Fruit fly (Drosophila melanogaster): Measurements from ENCODE around the gene CG15357.
A peak's percentile ranks its signal among the peaks of the same experiment; 100 is the strongest.

The CG15357 gene

DNA sequence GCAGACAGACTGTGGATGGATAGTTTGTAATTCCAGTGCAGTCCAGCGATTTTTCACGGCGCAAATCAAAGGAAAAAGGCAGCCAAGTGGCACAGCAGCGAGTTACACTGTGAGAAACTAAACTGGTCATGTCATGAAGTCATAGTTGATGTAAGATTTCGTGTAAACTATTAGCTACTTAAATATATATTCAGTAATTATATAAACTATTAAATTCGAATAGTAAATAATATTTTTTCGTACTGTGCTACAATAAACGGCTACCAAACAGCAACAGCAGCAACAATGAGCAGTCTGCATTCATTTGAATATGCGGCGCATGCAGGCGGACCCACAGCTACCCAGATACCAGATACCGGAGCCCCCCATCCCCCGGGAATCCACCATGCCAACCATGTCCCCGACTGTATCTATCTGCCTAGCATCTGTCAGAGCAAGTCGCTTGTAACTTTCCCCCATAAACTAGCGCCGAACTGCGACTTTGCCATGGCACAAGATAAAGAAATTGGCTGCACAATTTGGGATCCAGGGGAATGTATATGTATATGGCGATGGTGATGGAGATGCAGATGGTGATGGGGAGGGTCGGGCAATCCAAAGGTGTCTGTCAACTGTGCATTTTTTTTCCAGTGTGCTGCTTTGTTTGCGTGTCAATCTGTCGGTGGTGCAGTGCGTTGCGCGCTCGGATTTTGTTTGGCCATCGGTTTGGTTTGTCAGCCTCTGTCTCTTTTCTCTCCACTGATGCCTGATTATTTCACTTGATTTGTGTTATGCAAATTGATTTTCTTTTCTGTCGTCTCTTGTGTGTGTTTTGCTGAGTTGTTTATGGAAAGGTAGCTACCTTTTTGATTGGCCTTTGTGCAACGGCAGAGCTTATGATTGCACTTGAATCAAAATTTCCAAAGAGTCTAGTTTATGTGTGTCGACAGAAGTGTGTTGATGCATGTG, 19.3 kb downstream of the CG15357 start (continued):
- TF ChIP-seq fd102C (GFP tag; optimal IDR thresholded peaks at IDR 0.05): no peak
- TF ChIP-seq Bteb2 (GFP tag; optimal IDR thresholded peaks at IDR 0.05): no peak
- TF ChIP-seq phol (tag; optimal IDR thresholded peaks at IDR 0.05): peak; percentile 51
- peak; percentile 33 for TF ChIP-seq az2 (GFP tag; optimal IDR thresholded peaks at IDR 0.05)
- TF ChIP-seq CG9215 (GFP tag; IDR thresholded peaks at IDR 0.05): no peak
- TF ChIP-seq vnd (GFP tag; IDR thresholded peaks at IDR 0.05; ENCODE audit: partially characterized antibody): no peak
- TF ChIP-seq CG31441 (GFP tag; IDR thresholded peaks at IDR 0.05): peak; percentile 58
- no peak for TF ChIP-seq CG10959 (GFP tag; IDR thresholded peaks at IDR 0.05)
- TF ChIP-seq Gug (GFP tag; IDR thresholded peaks at IDR 0.05): no peak
- no peak for TF ChIP-seq nerfin-1 (tag; optimal IDR thresholded peaks at IDR 0.05)
- TF ChIP-seq zen2 (GFP tag; IDR thresholded peaks at IDR 0.05; ENCODE audit: partially characterized antibody): no peak
- no peak for TF ChIP-seq CG14014 (GFP tag; IDR thresholded peaks at IDR 0.05)
- TF ChIP-seq Nf-YC (tag; optimal IDR thresholded peaks at IDR 0.05): no peak
- TF ChIP-seq CG18599 (GFP tag; optimal IDR thresholded peaks at IDR 0.05): no peak
- TF ChIP-seq CG6765 (GFP tag; optimal IDR thresholded peaks at IDR 0.05): no peak
- TF ChIP-seq Poxn (GFP tag; IDR thresholded peaks at IDR 0.05): no peak
- no peak for TF ChIP-seq Sin3A (optimal IDR thresholded peaks at IDR 0.05)
- no peak for TF ChIP-seq CG4328 (GFP tag; optimal IDR thresholded peaks at IDR 0.05)
- TF ChIP-seq bbx (GFP tag; IDR thresholded peaks at IDR 0.05; ENCODE audit: partially characterized antibody): no peak
- no peak for TF ChIP-seq BtbVII (GFP tag; optimal IDR thresholded peaks at IDR 0.05)
- no peak for TF ChIP-seq CG13624 (GFP tag; optimal IDR thresholded peaks at IDR 0.05)
- no peak for TF ChIP-seq H15 (GFP tag; IDR thresholded peaks at IDR 0.05)
- TF ChIP-seq C15 (GFP tag; IDR thresholded peaks at IDR 0.05): no peak
- no peak for TF ChIP-seq CG42726 (GFP tag; IDR thresholded peaks at IDR 0.05; ENCODE audit: partially characterized antibody)
- no peak for TF ChIP-seq CG3726 (GFP tag; IDR thresholded peaks at IDR 0.05)
- TF ChIP-seq Doc2 (GFP tag; IDR thresholded peaks at IDR 0.05): no peak
- TF ChIP-seq nerfin-2 (GFP tag; IDR thresholded peaks at IDR 0.05; ENCODE audit: partially characterized antibody): no peak
- TF ChIP-seq Nf-YB (GFP tag; optimal IDR thresholded peaks at IDR 0.05): no peak
- no peak for TF ChIP-seq gsb-n (tag; optimal IDR thresholded peaks at IDR 0.05)
- no peak for TF ChIP-seq CG13287 (GFP tag; IDR thresholded peaks at IDR 0.05; ENCODE audit: partially characterized antibody)
- TF ChIP-seq CG8290 (GFP tag; optimal IDR thresholded peaks at IDR 0.05): no peak
- no peak for TF ChIP-seq CG8290 (tag; optimal IDR thresholded peaks at IDR 0.05)
- TF ChIP-seq stwl (tag; optimal IDR thresholded peaks at IDR 0.05): no peak
- no peak for TF ChIP-seq maf-S (GFP tag; optimal IDR thresholded peaks at IDR 0.05)
- no peak for TF ChIP-seq CG10654 (GFP tag; optimal IDR thresholded peaks at IDR 0.05)
- no peak for TF ChIP-seq dpn (GFP tag; optimal IDR thresholded peaks at IDR 0.05)
- TF ChIP-seq CG10267 (tag; optimal IDR thresholded peaks at IDR 0.05): peak; percentile 17
- no peak for TF ChIP-seq cad (GFP tag; optimal IDR thresholded peaks at IDR 0.05)
- TF ChIP-seq D19A (tag; optimal IDR thresholded peaks at IDR 0.05): no peak
- TF ChIP-seq dmrt99B (tag; optimal IDR thresholded peaks at IDR 0.05): peak; percentile 59
- no peak for TF ChIP-seq CG1233 (GFP tag; optimal IDR thresholded peaks at IDR 0.05)
- TF ChIP-seq tgo (GFP tag; IDR thresholded peaks at IDR 0.05): no peak
- TF ChIP-seq tio (GFP tag; optimal IDR thresholded peaks at IDR 0.05): no peak
- TF ChIP-seq Doc3 (GFP tag; IDR thresholded peaks at IDR 0.05; ENCODE audit: partially characterized antibody): no peak
- TF ChIP-seq Spps (tag; optimal IDR thresholded peaks at IDR 0.05): no peak
- no peak for TF ChIP-seq dm (GFP tag; optimal IDR thresholded peaks at IDR 0.05)
- peak; percentile 8 for TF ChIP-seq CG17829 (tag; optimal IDR thresholded peaks at IDR 0.05)
- TF ChIP-seq ash1 (GFP tag; optimal IDR thresholded peaks at IDR 0.05): no peak
- TF ChIP-seq oc (tag; optimal IDR thresholded peaks at IDR 0.05): peak; percentile 11
